Fruit fly (Drosophila melanogaster) whole organism, embryonic: ENCODE data around the gene hng2.

Source experiments
- Adf1 ChIP-seq: fragments of 200-800 bp; sonication (Bioruptor generic); IDR thresholded peaks from 2 replicates; pipeline ENCODE4 v1.3.6; 2022; ENCODE audit warnings: missing biosample characterization, missing genetic modification characterization
- Aef1 ChIP-seq: fragments of 200-800 bp; sonication (Bioruptor generic); IDR thresholded peaks from 3 replicates; pipeline ENCODE4 v1.3.6; 2022; ENCODE audit warnings: missing biosample characterization, missing genetic modification characterization
- Asciz ChIP-seq: fragments of 200-800 bp; sonication (Bioruptor generic); optimal IDR thresholded peaks from 2 replicates; lab custom pipeline; 2017; ENCODE audit warnings: missing biosample characterization, mild to moderate bottlenecking, missing genetic modification characterization, missing genetic modification reagents
- Bdp1 ChIP-seq: fragments of 200-800 bp; sonication (Bioruptor generic); optimal IDR thresholded peaks from 3 replicates; lab custom pipeline; 2016; ENCODE audit warnings: missing biosample characterization, missing genetic modification characterization
- BtbVII ChIP-seq: fragments of 200-800 bp; sonication (Bioruptor generic); optimal IDR thresholded peaks from 3 replicates; lab custom pipeline; 2017; ENCODE audit warnings: missing biosample characterization, mild to moderate bottlenecking, missing genetic modification characterization
- CG13894 ChIP-seq: fragments of 200-800 bp; sonication (Bioruptor generic); optimal IDR thresholded peaks from 3 replicates; lab custom pipeline; 2018; ENCODE audit warnings: missing biosample characterization, mild to moderate bottlenecking, missing genetic modification characterization, moderate library complexity
- CG15514 ChIP-seq: fragments of 200-800 bp; sonication (Bioruptor generic); optimal IDR thresholded peaks from 3 replicates; lab custom pipeline; 2017; ENCODE audit warnings: missing biosample characterization, missing genetic modification characterization, mild to moderate bottlenecking, moderate library complexity, missing genetic modification reagents
- CG1602 ChIP-seq: fragments of 200-800 bp; sonication (Bioruptor generic); optimal IDR thresholded peaks from 3 replicates; lab custom pipeline; 2016; ENCODE audit warnings: missing biosample characterization, missing genetic modification characterization
- CG1603 ChIP-seq: fragments of 200-800 bp; sonication (Bioruptor generic); optimal IDR thresholded peaks from 2 replicates; lab custom pipeline; 2019; ENCODE audit warnings: missing biosample characterization, mild to moderate bottlenecking, missing genetic modification characterization, moderate library complexity
- CG1792 ChIP-seq: fragments of 200-800 bp; sonication (Bioruptor generic); optimal IDR thresholded peaks from 2 replicates; lab custom pipeline; 2016; ENCODE audit warnings: missing biosample characterization, missing genetic modification characterization
- CG1832 ChIP-seq: fragments of 200-800 bp; sonication (Bioruptor generic); optimal IDR thresholded peaks from 2 replicates; lab custom pipeline; 2017; ENCODE audit warnings: missing biosample characterization, mild to moderate bottlenecking, missing genetic modification characterization, inconsistent platforms
- CG2712 ChIP-seq: fragments of 200-800 bp; optimal IDR thresholded peaks from 3 replicates; lab custom pipeline; 2019; ENCODE audit warnings: missing biosample characterization, mild to moderate bottlenecking, missing genetic modification characterization, moderate library complexity
- CG34224 ChIP-seq: fragments of 200-800 bp; sonication (Bioruptor generic); IDR thresholded peaks from 3 replicates; pipeline ENCODE4 v1.3.6; 2022; ENCODE audit warnings: missing biosample characterization, missing genetic modification characterization; ENCODE audit not compliant: partially characterized antibody
- CG7963 ChIP-seq: fragments of 200-800 bp; sonication (Bioruptor generic); IDR thresholded peaks from 3 replicates; pipeline ENCODE4 v1.3.6; 2022; ENCODE audit warnings: missing biosample characterization, missing genetic modification characterization; ENCODE audit not compliant: partially characterized antibody
- CG9876 ChIP-seq: fragments of 200-800 bp; sonication (Bioruptor generic); optimal IDR thresholded peaks from 2 replicates; lab custom pipeline; 2016; ENCODE audit warnings: missing biosample characterization, missing genetic modification characterization
- D ChIP-seq, 2 experiments: fragments of 200-800 bp in 1 of 2; fragments of >200 bp in 1 of 2; sonication (Bioruptor generic) in 1 of 2; optimal IDR thresholded peaks; 2 replicates in 1 of 2; 3 replicates in 1 of 2; lab custom pipeline; 2017; ENCODE audit warnings: mild to moderate bottlenecking in 1 of 2, missing biosample characterization in 1 of 2, missing genetic modification characterization in 1 of 2, missing genetic modification reagents in 1 of 2
- Dfd ChIP-seq, 2 experiments: fragments of >200 bp; optimal IDR thresholded peaks; 2 replicates each; lab custom pipeline; 2017; ENCODE audit warnings: missing biosample characterization in 2 of 2, missing genetic modification characterization in 2 of 2
- Dll ChIP-seq: fragments of 200-800 bp; sonication (Bioruptor generic); IDR thresholded peaks from 4 replicates; pipeline ENCODE4 v1.3.6; 2022; ENCODE audit warnings: missing biosample characterization, missing genetic modification characterization; ENCODE audit not compliant: partially characterized antibody
- Doc3 ChIP-seq: fragments of 200-800 bp; sonication (Bioruptor generic); IDR thresholded peaks from 3 replicates; pipeline ENCODE4 v1.3.6; 2022; ENCODE audit warnings: missing biosample characterization, missing genetic modification characterization; ENCODE audit not compliant: partially characterized antibody
- Fer2 ChIP-seq: fragments of 200-800 bp; sonication (Bioruptor generic); optimal IDR thresholded peaks from 2 replicates; lab custom pipeline; 2018; ENCODE audit warnings: missing biosample characterization, mild to moderate bottlenecking, missing genetic modification characterization, moderate library complexity
- H15 ChIP-seq: fragments of 200-800 bp; sonication (Bioruptor generic); IDR thresholded peaks from 3 replicates; pipeline ENCODE4 v1.3.6; 2022; ENCODE audit warnings: missing biosample characterization, missing genetic modification characterization
- Hr3 ChIP-seq: fragments of 200-800 bp; sonication (Bioruptor generic); optimal IDR thresholded peaks from 3 replicates; lab custom pipeline; 2016; ENCODE audit warnings: missing biosample characterization, missing genetic modification characterization
- MESR4 ChIP-seq: fragments of 200-800 bp; sonication (Bioruptor generic); optimal IDR thresholded peaks from 2 replicates; lab custom pipeline; 2018; ENCODE audit warnings: missing biosample characterization, mild to moderate bottlenecking, missing genetic modification characterization, moderate library complexity
- Myb ChIP-seq: fragments of 200-800 bp; sonication (Bioruptor generic); optimal IDR thresholded peaks from 2 replicates; lab custom pipeline; 2016; ENCODE audit warnings: missing biosample characterization, missing genetic modification characterization
- PHDP ChIP-seq: fragments of 200-800 bp; sonication (Bioruptor generic); optimal IDR thresholded peaks from 3 replicates; lab custom pipeline; 2018; ENCODE audit warnings: missing biosample characterization, mild to moderate bottlenecking, missing genetic modification characterization, moderate library complexity
- az2 ChIP-seq: fragments of 200-800 bp; sonication (Bioruptor generic); optimal IDR thresholded peaks from 3 replicates; lab custom pipeline; 2016; ENCODE audit warnings: missing biosample characterization, missing genetic modification characterization
- bbx ChIP-seq: fragments of 200-800 bp; sonication (Bioruptor generic); IDR thresholded peaks from 2 replicates; pipeline ENCODE4 v1.3.6; 2022; ENCODE audit warnings: missing biosample characterization, missing genetic modification characterization; ENCODE audit not compliant: partially characterized antibody
- btn ChIP-seq: fragments of 200-800 bp; sonication (Bioruptor generic); optimal IDR thresholded peaks from 2 replicates; lab custom pipeline; 2016; ENCODE audit warnings: missing biosample characterization, missing genetic modification characterization
- chif ChIP-seq, 2 experiments: fragments of 200-800 bp; sonication (Bioruptor generic); optimal IDR thresholded peaks; 3 replicates each; lab custom pipeline; 2016; ENCODE audit warnings: missing biosample characterization in 2 of 2, missing genetic modification characterization in 2 of 2
- fd64A ChIP-seq: fragments of 200-800 bp; sonication (Bioruptor generic); optimal IDR thresholded peaks from 3 replicates; lab custom pipeline; 2018; ENCODE audit warnings: missing biosample characterization, mild to moderate bottlenecking, missing genetic modification characterization
- fru ChIP-seq: fragments of >200 bp; optimal IDR thresholded peaks from 2 replicates; lab custom pipeline; 2017
- gce ChIP-seq: fragments of 200-800 bp; sonication (Bioruptor generic); IDR thresholded peaks from 3 replicates; pipeline ENCODE4 v1.3.6; 2022; ENCODE audit warnings: missing biosample characterization, missing genetic modification characterization
- ham ChIP-seq: fragments of 200-800 bp; sonication (Bioruptor generic); IDR thresholded peaks from 2 replicates; pipeline ENCODE4 v1.3.6; 2022; ENCODE audit warnings: missing biosample characterization, missing genetic modification characterization
- kah ChIP-seq: fragments of 200-800 bp; sonication (Bioruptor generic); optimal IDR thresholded peaks from 2 replicates; lab custom pipeline; 2018; ENCODE audit warnings: missing biosample characterization, mild to moderate bottlenecking, missing genetic modification characterization
- kay ChIP-seq: fragments of 200-800 bp; sonication (Bioruptor generic); optimal IDR thresholded peaks from 2 replicates; lab custom pipeline; 2016; ENCODE audit warnings: missing biosample characterization, missing genetic modification characterization
- klu ChIP-seq: fragments of 200-800 bp; sonication (Bioruptor generic); IDR thresholded peaks from 2 replicates; pipeline ENCODE4 v1.3.6; 2022; ENCODE audit warnings: missing biosample characterization, missing genetic modification characterization
- kni ChIP-seq: fragments of 200-800 bp; sonication (Bioruptor generic); optimal IDR thresholded peaks from 3 replicates; lab custom pipeline; 2017; ENCODE audit warnings: mild to moderate bottlenecking, missing biosample characterization, missing genetic modification reagents, missing genetic modification characterization
- lab ChIP-seq: fragments of 200-800 bp; sonication (Bioruptor generic); optimal IDR thresholded peaks from 3 replicates; lab custom pipeline; 2017; ENCODE audit warnings: missing biosample characterization, missing genetic modification characterization, mild to moderate bottlenecking, moderate library complexity, missing genetic modification reagents
- org-1 ChIP-seq: fragments of 200-800 bp; sonication (Bioruptor generic); optimal IDR thresholded peaks from 2 replicates; lab custom pipeline; 2017; ENCODE audit warnings: missing biosample characterization, missing genetic modification characterization
- pita ChIP-seq: fragments of 200-800 bp; sonication (Bioruptor generic); optimal IDR thresholded peaks from 2 replicates; lab custom pipeline; 2017; ENCODE audit warnings: missing biosample characterization, mild to moderate bottlenecking, missing genetic modification characterization
- run ChIP-seq: fragments of 200-800 bp; sonication (Bioruptor generic); optimal IDR thresholded peaks from 3 replicates; lab custom pipeline; 2018; ENCODE audit warnings: missing biosample characterization, mild to moderate bottlenecking, missing genetic modification characterization
- trh ChIP-seq: fragments of 200-800 bp; sonication (Bioruptor generic); optimal IDR thresholded peaks from 2 replicates; lab custom pipeline; 2016; ENCODE audit warnings: missing biosample characterization, missing genetic modification characterization
- ttk ChIP-seq: fragments of 200-800 bp; sonication (Bioruptor generic); IDR thresholded peaks from 2 replicates; pipeline ENCODE4 v2.1.2; 2022; ENCODE audit warnings: missing biosample characterization, missing genetic modification characterization
- wek ChIP-seq: fragments of 200-800 bp; sonication (Bioruptor generic); optimal IDR thresholded peaks from 3 replicates; lab custom pipeline; 2018; ENCODE audit warnings: missing biosample characterization, mild to moderate bottlenecking, missing genetic modification characterization, moderate library complexity
- zen2 ChIP-seq: fragments of 200-800 bp; sonication (Bioruptor generic); IDR thresholded peaks from 3 replicates; pipeline ENCODE4 v1.3.6; 2022; ENCODE audit warnings: missing biosample characterization, missing genetic modification characterization; ENCODE audit not compliant: partially characterized antibody
- zf30C ChIP-seq: fragments of 200-800 bp; sonication (Bioruptor generic); optimal IDR thresholded peaks from 3 replicates; lab custom pipeline; 2018; ENCODE audit warnings: missing biosample characterization, mild to moderate bottlenecking, missing genetic modification characterization

hng2 gene

dm6 chr3R:8788722-8789400 is 17.3 kb upstream of the hng2 start (continued):
- TF ChIP-seq Adf1 (GFP tag; lab: Robert Waterston, UW): no peak
- TF ChIP-seq trh (GFP tag; lab: Kevin White, UChicago): no peak
- peak; percentile 45 for TF ChIP-seq CG1603 (tag; lab: Kevin White, UChicago)
- TF ChIP-seq gce (GFP tag; lab: Robert Waterston, UW): peak; percentile 70; the same call in 1 of the 3 replicates
- TF ChIP-seq org-1 (GFP tag; lab: Kevin White, UChicago): no peak
- TF ChIP-seq ham: no peak
- TF ChIP-seq CG9876: no peak
- TF ChIP-seq CG2712 (tag; lab: Kevin White, UChicago): peak; percentile 76
- TF ChIP-seq Bdp1 (GFP tag; lab: Kevin White, UChicago): no peak
- TF ChIP-seq Aef1 (GFP tag; lab: Robert Waterston, UW): 0 out of 3 replicates have a peak, but pooled peaks have one; percentile 33
- no peak for TF ChIP-seq fd64A (GFP tag; lab: Kevin White, UChicago)
- TF ChIP-seq PHDP: no peak
- TF ChIP-seq fru (lab: Kevin White, UChicago): no peak
- TF ChIP-seq CG1602 (GFP tag; lab: Kevin White, UChicago): peak; percentile 43

dm6 chr3R:8792463-8793175 is 13.5 kb upstream of the hng2 start:
- no peak for TF ChIP-seq Doc3 (GFP tag; lab: Robert Waterston, UW)
- TF ChIP-seq zf30C (GFP tag; lab: Kevin White, UChicago): no peak
- no peak for TF ChIP-seq CG34224
- no peak for TF ChIP-seq CG15514 (GFP tag; lab: Kevin White, UChicago)
- no peak for TF ChIP-seq zen2 (GFP tag; lab: Robert Waterston, UW)
- TF ChIP-seq btn: no peak
- no peak for TF ChIP-seq pita (GFP tag; lab: Kevin White, UChicago)
- no peak for TF ChIP-seq kay (GFP tag; lab: Kevin White, UChicago)
- TF ChIP-seq CG1792 (GFP tag; lab: Kevin White, UChicago): no peak
- TF ChIP-seq Dll (GFP tag; lab: Robert Waterston, UW): 0 out of 4 replicates have a peak, but pooled peaks have one; percentile 27
- no peak for TF ChIP-seq run (tag; lab: Kevin White, UChicago)
- TF ChIP-seq kni (GFP tag; lab: Kevin White, UChicago): peak; percentile 50
- TF ChIP-seq D (optimal IDR thresholded peaks at IDR 0.05; lab: Kevin White, UChicago): no peak
- no peak for TF ChIP-seq D (GFP tag; optimal IDR thresholded peaks at IDR 0.05; lab: Kevin White, UChicago)
- TF ChIP-seq MESR4: no peak
- TF ChIP-seq lab (GFP tag; lab: Kevin White, UChicago): no peak
- TF ChIP-seq az2: no peak
- no peak for TF ChIP-seq Myb (GFP tag; lab: Kevin White, UChicago)
- no peak for TF ChIP-seq Hr3 (GFP tag; lab: Kevin White, UChicago)
- 0 out of 2 replicates have a peak, but pooled peaks have one; percentile 10 for TF ChIP-seq bbx (GFP tag; lab: Robert Waterston, UW)
- peak; percentile 54 for TF ChIP-seq CG1832 (GFP tag; lab: Kevin White, UChicago)
- TF ChIP-seq wek: no peak
- no peak for TF ChIP-seq chif (GFP tag; optimal IDR thresholded peaks at IDR 0.05; lab: Kevin White, UChicago)
- no peak for TF ChIP-seq ttk (GFP tag; lab: Robert Waterston, UW)
- peak; percentile 2 for TF ChIP-seq CG13894 (tag; lab: Kevin White, UChicago)
- no peak for TF ChIP-seq Fer2
- no peak for TF ChIP-seq Asciz
- TF ChIP-seq klu: no peak
- TF ChIP-seq kah (GFP tag; lab: Kevin White, UChicago): no peak
- no peak for TF ChIP-seq CG7963 (GFP tag; lab: Robert Waterston, UW)
- no peak for TF ChIP-seq Dfd (GFP tag; optimal IDR thresholded peaks at IDR 0.05; lab: Kevin White, UChicago)
- no peak for TF ChIP-seq gce (GFP tag; lab: Robert Waterston, UW)
- TF ChIP-seq BtbVII (GFP tag; lab: Kevin White, UChicago): no peak
- TF ChIP-seq H15 (GFP tag; lab: Robert Waterston, UW): no peak
